Fruit fly (Drosophila melanogaster): ENCODE data around the gene cas.
A peak's percentile ranks its signal among the peaks of the same experiment; 100 is the strongest.

cas gene

DNA sequence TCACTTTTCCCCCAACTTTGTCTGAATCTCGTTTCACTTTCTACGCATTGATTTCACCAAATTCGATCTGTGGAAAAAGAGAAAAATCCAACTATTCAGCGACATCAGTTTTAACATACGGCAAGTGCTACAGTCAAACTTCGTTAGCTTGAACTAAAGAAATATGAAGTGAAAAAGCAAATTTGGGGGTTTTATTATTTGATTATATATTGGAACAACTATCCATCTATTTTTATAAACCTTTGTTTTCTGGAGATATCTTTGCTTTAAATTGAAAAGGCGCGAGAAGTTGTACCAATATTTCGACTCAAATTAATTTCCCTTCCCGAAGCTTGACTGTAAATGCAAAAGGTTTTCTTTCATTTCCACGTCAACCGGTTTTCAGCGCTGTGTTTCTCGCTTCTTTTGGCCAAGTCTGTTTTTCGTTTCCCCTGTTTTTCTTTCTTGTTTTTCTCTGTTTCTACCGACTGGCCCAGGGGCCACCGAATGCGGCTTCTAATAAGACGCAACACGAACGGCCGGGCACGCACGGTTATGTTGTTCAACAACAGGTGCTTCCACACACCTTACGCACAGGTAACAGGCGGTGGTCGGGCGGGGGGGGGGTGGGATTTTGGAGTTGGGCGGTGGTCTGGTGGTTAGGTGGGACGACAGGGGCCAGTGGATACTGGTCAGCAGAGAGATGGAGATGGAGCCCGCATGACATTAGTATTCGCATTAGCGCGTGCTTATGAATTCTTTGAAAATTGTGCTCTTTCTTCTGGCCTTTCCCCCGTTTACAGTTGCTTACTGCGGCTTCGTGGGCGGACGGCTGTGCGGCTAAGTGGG, 33.5 kb downstream of the cas start (continued):
- TF ChIP-seq E2f2 (GFP tag; IDR thresholded peaks at IDR 0.05) = no peak
- no peak for TF ChIP-seq tna (GFP tag; IDR thresholded peaks at IDR 0.05; ENCODE audit: partially characterized antibody)
- no peak for TF ChIP-seq danr (GFP tag; IDR thresholded peaks at IDR 0.05)
- no peak for TF ChIP-seq Taf1 (GFP tag; IDR thresholded peaks at IDR 0.05)
- no peak for TF ChIP-seq Rx (GFP tag; IDR thresholded peaks at IDR 0.05)
- no peak for TF ChIP-seq ssp (GFP tag; IDR thresholded peaks at IDR 0.05)
- TF ChIP-seq BEAF-32 (GFP tag; optimal IDR thresholded peaks at IDR 0.05) = no peak
- TF ChIP-seq CG13624 (GFP tag; optimal IDR thresholded peaks at IDR 0.05) = peak; percentile 17
- no peak for TF ChIP-seq CG43689 (GFP tag; IDR thresholded peaks at IDR 0.05)
- TF ChIP-seq CHES-1-like (GFP tag; optimal IDR thresholded peaks at IDR 0.05) = no peak
- peak; percentile 22 for TF ChIP-seq Dad (GFP tag; optimal IDR thresholded peaks at IDR 0.05)
- TF ChIP-seq Fer2 (tag; optimal IDR thresholded peaks at IDR 0.05) = no peak
- TF ChIP-seq Dbx (GFP tag; IDR thresholded peaks at IDR 0.05) = no peak
- TF ChIP-seq D19B (GFP tag; optimal IDR thresholded peaks at IDR 0.05) = no peak
- TF ChIP-seq HLH4C (GFP tag; IDR thresholded peaks at IDR 0.05; ENCODE audit: partially characterized antibody) = no peak
- peak; percentile 59 for TF ChIP-seq tin (GFP tag; optimal IDR thresholded peaks at IDR 0.05)
- peak; percentile 84 for TF ChIP-seq Drgx (GFP tag; IDR thresholded peaks at IDR 0.05)
- TF ChIP-seq vvl (GFP tag; IDR thresholded peaks at IDR 0.05) = peak; percentile 59
- no peak for TF ChIP-seq gfzf (GFP tag; optimal IDR thresholded peaks at IDR 0.05)
- peak; percentile 79 for TF ChIP-seq phol (tag; optimal IDR thresholded peaks at IDR 0.05)
- TF ChIP-seq Hsf (GFP tag; optimal IDR thresholded peaks at IDR 0.05) = peak; percentile 59
- peak; percentile 70 for TF ChIP-seq Xbp1 (GFP tag; optimal IDR thresholded peaks at IDR 0.05)
- no peak for TF ChIP-seq Jarid2 (GFP tag; optimal IDR thresholded peaks at IDR 0.05)
- TF ChIP-seq CG4730 (GFP tag; IDR thresholded peaks at IDR 0.05) = 0 out of 2 replicates have a peak, but pooled peaks have one; percentile 19
- no peak for TF ChIP-seq vfl (GFP tag; optimal IDR thresholded peaks at IDR 0.05)
- TF ChIP-seq CG9797 (GFP tag; optimal IDR thresholded peaks at IDR 0.05) = no peak
- TF ChIP-seq CG1832 (GFP tag; optimal IDR thresholded peaks at IDR 0.05) = no peak
- no peak for TF ChIP-seq Camta (GFP tag; optimal IDR thresholded peaks at IDR 0.05)
- TF ChIP-seq Dp (GFP tag; optimal IDR thresholded peaks at IDR 0.05) = no peak
- no peak for TF ChIP-seq repo (GFP tag; optimal IDR thresholded peaks at IDR 0.05)
- TF ChIP-seq CG34224 (GFP tag; IDR thresholded peaks at IDR 0.05; ENCODE audit: partially characterized antibody) = no peak
- no peak for TF ChIP-seq kay (GFP tag; optimal IDR thresholded peaks at IDR 0.05)
- TF ChIP-seq ase (GFP tag; IDR thresholded peaks at IDR 0.05) = 0 out of 3 replicates have a peak, but pooled peaks have one; percentile 11
- TF ChIP-seq CG2875 (GFP tag; optimal IDR thresholded peaks at IDR 0.05) = peak; percentile 59
- no peak for TF ChIP-seq CG14014 (GFP tag; IDR thresholded peaks at IDR 0.05)
- no peak for TF ChIP-seq CG16779 (GFP tag; IDR thresholded peaks at IDR 0.05)
- TF ChIP-seq CG12236 (GFP tag; optimal IDR thresholded peaks at IDR 0.05) = peak; percentile 2
- no peak for TF ChIP-seq CG13287 (GFP tag; IDR thresholded peaks at IDR 0.05; ENCODE audit: partially characterized antibody)
- no peak for TF ChIP-seq TFAM (GFP tag; optimal IDR thresholded peaks at IDR 0.05)
- peak; percentile 9 for TF ChIP-seq CG4854 (GFP tag; optimal IDR thresholded peaks at IDR 0.05)
- no peak for TF ChIP-seq CG8765 (GFP tag; IDR thresholded peaks at IDR 0.05)
- no peak for TF ChIP-seq CG3847 (GFP tag; IDR thresholded peaks at IDR 0.05)
- TF ChIP-seq pfk (GFP tag; optimal IDR thresholded peaks at IDR 0.05) = no peak
- no peak for TF ChIP-seq Hmx (GFP tag; optimal IDR thresholded peaks at IDR 0.05)
- TF ChIP-seq CG6254 (GFP tag; optimal IDR thresholded peaks at IDR 0.05) = peak; percentile 44
- TF ChIP-seq CG8281 (tag; optimal IDR thresholded peaks at IDR 0.05) = no peak
- no peak for TF ChIP-seq Awh (GFP tag; IDR thresholded peaks at IDR 0.05)
- no peak for TF ChIP-seq CG12744 (GFP tag; optimal IDR thresholded peaks at IDR 0.05)
- no peak for TF ChIP-seq Lpt (GFP tag; optimal IDR thresholded peaks at IDR 0.05)
- no peak for TF ChIP-seq crc (GFP tag; optimal IDR thresholded peaks at IDR 0.05)

Measured in whole organism, embryonic.